Worm (Caenorhabditis elegans) whole organism, midembryonic: ENCODE measurements around the gene Y17G7B.8.
A peak's percentile ranks its signal among the peaks of the same experiment; 100 is the strongest.

Experiments used
- klf-2 ChIP-seq: fragments of 200-800 bp; sonication (Bioruptor generic); conservative IDR thresholded peaks from 2 replicates; pipeline ENCODE4 v1.3.6; 2022; ENCODE audit warnings: missing genetic modification reagents, missing genetic modification characterization, missing compliant biosample characterization
- tab-1 ChIP-seq: fragments of 200-800 bp; sonication (Bioruptor generic); IDR thresholded peaks from 2 replicates; pipeline ENCODE4 v1.3.6; 2022; ENCODE audit warnings: missing genetic modification characterization, missing compliant biosample characterization
- ztf-29 ChIP-seq: fragments of 200-800 bp; sonication (Bioruptor generic); IDR thresholded peaks from 2 replicates; pipeline ENCODE4 v1.3.6; 2022; ENCODE audit warnings: missing genetic modification reagents, missing genetic modification characterization, missing compliant biosample characterization

DNA sequence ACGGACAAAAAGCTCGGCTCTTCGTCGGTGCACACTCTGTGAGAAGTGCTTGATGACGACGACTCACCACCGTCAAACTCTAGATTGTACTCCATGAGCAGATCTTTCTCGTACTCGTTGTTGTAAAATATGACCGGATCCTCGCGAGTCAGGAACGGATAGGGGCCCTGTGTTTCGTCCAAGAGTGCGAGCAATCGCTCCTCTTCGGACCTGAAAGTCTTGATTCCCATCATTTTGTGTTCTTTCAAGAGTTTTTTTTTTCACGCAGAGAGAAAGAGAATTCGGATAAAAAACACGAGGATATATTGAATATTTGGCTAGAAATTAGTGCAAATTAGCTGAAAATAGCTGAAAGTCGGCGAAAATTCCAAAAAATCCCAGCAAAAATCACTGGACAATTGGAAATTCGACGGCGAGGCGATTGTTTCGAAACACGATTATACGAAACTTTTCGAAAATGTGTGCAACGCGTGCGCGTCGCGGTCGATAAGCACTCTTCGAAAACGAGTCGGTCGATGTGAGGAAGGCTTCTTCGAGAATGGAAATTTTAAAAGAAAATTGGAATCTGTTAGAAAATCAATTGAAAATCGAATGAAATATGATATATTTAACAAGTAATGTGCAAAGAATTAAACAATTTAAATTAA lies 48.0 kb downstream of the Y17G7B.8 start, which contains the start of the genes ash-2 and Y17G7B.20:
- TF ChIP-seq klf-2 (no peak), tab-1 (0 out of 2 replicates have a peak, but pooled peaks have one; percentile 4), ztf-29 (GFP tag; lab: Robert Waterston, UW) (no peak)
